Worm (Caenorhabditis elegans) whole organism, young adult: ENCODE measurements around the gene clec-175.

Experiments
- efl-1 ChIP-seq: fragments of 150-350 bp; optimal IDR thresholded peaks from 2 replicates; lab custom pipeline; 2014; ENCODE audit warnings: missing biosample characterization, missing genetic modification reagents, missing genetic modification characterization
- ztf-28 ChIP-seq: fragments of 200-800 bp; sonication (Bioruptor generic); IDR thresholded peaks from 2 replicates; pipeline ENCODE4 v1.3.6; 2022; ENCODE audit warnings: missing genetic modification reagents, missing genetic modification characterization, missing compliant biosample characterization

DNA sequence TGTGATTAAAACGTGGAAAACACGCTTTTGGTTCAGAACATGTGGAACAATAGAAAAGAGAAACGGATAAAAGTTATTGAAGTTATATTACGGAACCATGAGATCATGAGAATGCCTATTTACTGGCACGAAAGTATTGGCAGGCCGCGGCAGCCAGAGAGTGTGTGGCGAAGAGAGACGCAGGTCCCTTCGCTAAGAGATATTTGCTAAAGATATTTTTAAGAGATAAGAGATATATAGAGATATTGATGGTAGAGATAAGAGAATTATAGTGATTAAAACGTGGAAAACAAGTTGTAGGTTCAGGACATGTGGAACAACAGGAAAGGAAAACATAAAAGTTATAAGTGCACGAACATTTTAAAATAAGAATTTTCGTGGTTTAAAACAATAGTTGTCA lies 15.7 kb downstream of the clec-175 start:
- no peak for TF ChIP-seq ztf-28 (GFP tag; lab: Robert Waterston, UW)
- no peak for TF ChIP-seq efl-1
